Worm (Caenorhabditis elegans): ENCODE data around the gene arcp-1.
A peak's percentile ranks its signal among the peaks of the same experiment; 100 is the strongest.

The arcp-1 gene

DNA sequence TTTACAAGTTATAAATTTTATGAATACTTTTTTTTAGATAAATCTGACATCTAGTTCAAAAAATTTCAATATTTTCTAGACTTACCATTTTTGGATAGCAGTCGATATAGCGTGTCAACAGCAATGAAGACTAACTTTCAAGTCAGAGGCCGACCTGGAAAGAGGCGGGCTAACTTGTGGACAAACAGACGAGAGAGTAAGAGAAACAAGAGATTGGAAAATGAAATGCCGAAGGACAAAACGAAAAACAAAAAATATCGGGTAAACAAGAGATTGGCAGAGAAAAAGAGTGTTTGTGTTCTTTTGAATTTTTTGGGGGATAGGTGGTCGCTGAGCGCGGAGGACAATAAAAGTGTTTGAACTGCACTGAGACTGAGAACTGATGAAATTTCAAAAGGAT, 14.0 kb upstream of the arcp-1 start, which contains the start of gene lec-4 (continued):
- TF ChIP-seq nhr-42 (GFP tag; IDR thresholded peaks at IDR 0.05) (no peak), zag-1 (tag; optimal IDR thresholded peaks at IDR 0.05) (no peak), attf-4 (tag; optimal IDR thresholded peaks at IDR 0.05) (no peak), dve-1 (tag; optimal IDR thresholded peaks at IDR 0.05; ENCODE audit: insufficient read depth) (peak; percentile 76), tag-97 (GFP tag; IDR thresholded peaks at IDR 0.05) (no peak), nhr-28 (tag; optimal IDR thresholded peaks at IDR 0.05) (peak; percentile 16), mdl-1 (tag; optimal IDR thresholded peaks at IDR 0.05) (peak in 1 of 2 experiments; percentile 61), T20F7.1 (GFP tag; optimal IDR thresholded peaks at IDR 0.05) (no peak), vab-7 (GFP tag; IDR thresholded peaks at IDR 0.05) (no peak), dpl-1 (GFP tag; optimal IDR thresholded peaks at IDR 0.05) (no peak), lsy-2 (tag; optimal IDR thresholded peaks at IDR 0.05) (peak; percentile 24 to 53), daf-16 (GFP tag; optimal IDR thresholded peaks at IDR 0.05) (peak in 1 of 2 experiments; percentile 82), daf-16 (tag; optimal IDR thresholded peaks at IDR 0.05) (peak; percentile 90), F49E8.2 (tag; optimal IDR thresholded peaks at IDR 0.05; ENCODE audit: borderline replicate concordance) (no peak), arid-1 (GFP tag; conservative IDR thresholded peaks at IDR 0.05) (no peak), dmd-6 (GFP tag; IDR thresholded peaks at IDR 0.05) (no peak), snpc-1.2 (GFP tag; IDR thresholded peaks at IDR 0.05) (no peak), nhr-25 (tag; optimal IDR thresholded peaks at IDR 0.05; ENCODE audit: borderline replicate concordance, insufficient read depth) (peak; percentile 36), hlh-11 (tag; optimal IDR thresholded peaks at IDR 0.05) (no peak), ama-1 (optimal IDR thresholded peaks at IDR 0.05) (no peak), fos-1 (tag; optimal IDR thresholded peaks at IDR 0.05) (no peak), mxl-3 (GFP tag; optimal IDR thresholded peaks at IDR 0.05) (no peak), skn-1 (tag; optimal IDR thresholded peaks at IDR 0.05) (no peak), nhr-76 (tag; optimal IDR thresholded peaks at IDR 0.05) (no peak), F37D6.2 (tag; optimal IDR thresholded peaks at IDR 0.05) (no peak), tra-1 (GFP tag; IDR thresholded peaks at IDR 0.05) (no peak), ceh-32 (tag; optimal IDR thresholded peaks at IDR 0.05; ENCODE audit: poor library complexity) (no peak)

DNA sequence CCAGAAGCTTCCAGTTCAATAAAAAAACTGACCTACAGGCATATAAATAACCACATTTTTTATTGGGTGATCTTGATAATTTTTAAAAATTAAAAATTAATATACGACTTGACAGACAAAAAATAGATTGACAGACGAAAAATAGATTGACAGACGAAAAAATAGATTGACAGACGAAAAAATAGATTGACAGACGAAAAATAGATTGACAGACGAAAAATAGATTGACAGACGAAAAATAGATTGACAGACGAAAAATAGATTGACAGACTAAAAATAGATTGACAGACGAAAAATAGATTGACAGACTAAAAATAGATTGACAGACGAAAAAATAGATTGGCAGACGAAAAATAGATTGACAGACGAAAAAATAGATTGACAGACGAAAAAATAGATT, 11.2 kb upstream of the arcp-1 start:
- TF ChIP-seq set-16 (GFP tag; IDR thresholded peaks at IDR 0.05): peak; percentile 42

DNA sequence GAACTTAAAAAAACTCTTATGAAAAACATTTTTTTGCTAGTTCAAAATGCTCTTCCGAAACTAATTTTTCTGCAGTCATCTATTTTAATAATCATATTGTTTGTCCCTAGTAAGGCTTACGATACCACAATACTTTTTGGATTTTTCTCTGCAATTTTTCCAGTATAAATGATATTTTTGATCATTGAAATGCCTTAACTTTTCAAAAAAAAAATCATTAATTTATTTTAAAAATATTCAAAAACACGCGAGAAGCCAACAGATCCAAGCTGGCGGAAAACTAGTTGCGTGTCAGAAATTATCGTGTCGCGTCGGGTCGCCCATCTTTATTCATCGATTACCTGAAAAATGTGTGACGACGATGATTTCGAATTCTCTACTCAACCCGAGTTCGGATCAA, 9.0 kb upstream of the arcp-1 start, which contains the start of gene gmeb-3:
Gene gmeb-3, plus strand, starts transcription at position 301 of the 400 bp plus-strand sequence.
- no peak for TF ChIP-seq ces-1 (GFP tag; optimal IDR thresholded peaks at IDR 0.05)
- no peak for TF ChIP-seq hif-1 (tag; optimal IDR thresholded peaks at IDR 0.05)
- TF ChIP-seq zip-11 (GFP tag; IDR thresholded peaks at IDR 0.05): no peak
- no peak for TF ChIP-seq Y75B8A.6 (GFP tag; IDR thresholded peaks at IDR 0.05)
- TF ChIP-seq mxl-2 (GFP tag; conservative IDR thresholded peaks at IDR 0.05): no peak
- TF ChIP-seq spr-3 (GFP tag; optimal IDR thresholded peaks at IDR 0.05): no peak
- no peak for TF ChIP-seq zfp-2 (tag; optimal IDR thresholded peaks at IDR 0.05)
- no peak for TF ChIP-seq dpl-1 (GFP tag; optimal IDR thresholded peaks at IDR 0.05)
- no peak for TF ChIP-seq madf-5 (GFP tag; IDR thresholded peaks at IDR 0.05)
- TF ChIP-seq skn-1 (tag; optimal IDR thresholded peaks at IDR 0.05): no peak
- TF ChIP-seq unc-62 (GFP tag; optimal IDR thresholded peaks at IDR 0.05 in 1 of 2): no peak
- no peak for TF ChIP-seq unc-62 (tag; optimal IDR thresholded peaks at IDR 0.05)
- TF ChIP-seq F44E2.7 (GFP tag; IDR thresholded peaks at IDR 0.05): no peak
- TF ChIP-seq php-3 (GFP tag; IDR thresholded peaks at IDR 0.05): no peak
- no peak for TF ChIP-seq ctbp-1 (GFP tag; IDR thresholded peaks at IDR 0.05)
- no peak for TF ChIP-seq lin-15B (tag; optimal IDR thresholded peaks at IDR 0.05)
- TF ChIP-seq T26A8.4 (GFP tag; IDR thresholded peaks at IDR 0.05): no peak

Data from whole organism, L4 larva.